Worm (Caenorhabditis elegans): ENCODE measurements around the gene appg-2.

The appg-2 gene

ce11 chrII:8787376-8787775 lies 13.6 kb upstream of the appg-2 start (continued):
- TF ChIP-seq rec-8 (tag; optimal IDR thresholded peaks at IDR 0.05), result no peak
- no peak for TF ChIP-seq F55B11.4 (tag; optimal IDR thresholded peaks at IDR 0.05; ENCODE audit: borderline replicate concordance, insufficient read depth)
- no peak for TF ChIP-seq T26A5.8 (tag; optimal IDR thresholded peaks at IDR 0.05)
- TF ChIP-seq F33H1.4 (GFP tag; IDR thresholded peaks at IDR 0.05), result peak; percentile 85
- TF ChIP-seq nfya-1 (tag; optimal IDR thresholded peaks at IDR 0.05; ENCODE audit: borderline replicate concordance, insufficient read depth), result no peak
- no peak for TF ChIP-seq F10E7.11 (tag; optimal IDR thresholded peaks at IDR 0.05)
- peak; percentile 81 for TF ChIP-seq let-607 (tag; optimal IDR thresholded peaks at IDR 0.05)
- peak; percentile 66 for TF ChIP-seq Y53G8AR.9 (GFP tag; conservative IDR thresholded peaks at IDR 0.05)
- TF ChIP-seq mcd-1 (GFP tag; IDR thresholded peaks at IDR 0.05), result peak; percentile 79
- 0 out of 2 replicates have a peak, but pooled peaks have one; percentile 6 for TF ChIP-seq zfh-2 (GFP tag; conservative IDR thresholded peaks at IDR 0.05)
- TF ChIP-seq lin-35 (GFP tag; optimal IDR thresholded peaks at IDR 0.05), result peak in 1 of 3 experiments; percentile 72
- TF ChIP-seq ets-4 (GFP tag; optimal IDR thresholded peaks at IDR 0.05), result peak; percentile 23
- no peak for TF ChIP-seq egrh-3 (GFP tag; IDR thresholded peaks at IDR 0.05)
- TF ChIP-seq ztf-26 (tag; optimal IDR thresholded peaks at IDR 0.05), result peak; percentile 44
- TF ChIP-seq ztf-18 (tag; optimal IDR thresholded peaks at IDR 0.05), result peak; percentile 23
- TF ChIP-seq K12H6.12 (tag; optimal IDR thresholded peaks at IDR 0.05), result peak; percentile 78
- no peak for TF ChIP-seq zim-3 (tag; optimal IDR thresholded peaks at IDR 0.05)
- TF ChIP-seq tlf-1 (GFP tag; optimal IDR thresholded peaks at IDR 0.05), result peak; percentile 53
- TF ChIP-seq lin-26 (GFP tag; IDR thresholded peaks at IDR 0.05), result no peak
- no peak for TF ChIP-seq lsl-1 (GFP tag; optimal IDR thresholded peaks at IDR 0.05)
- TF ChIP-seq dox-1 (GFP tag; IDR thresholded peaks at IDR 0.05), result peak; percentile 63
- no peak for TF ChIP-seq F23B12.7 (tag; optimal IDR thresholded peaks at IDR 0.05; ENCODE audit: insufficient read depth)
- TF ChIP-seq C17E4.6 (GFP tag; IDR thresholded peaks at IDR 0.05), result peak; percentile 86
- TF ChIP-seq nhr-90 (tag; optimal IDR thresholded peaks at IDR 0.05), result peak; percentile 14
- no peak for TF ChIP-seq mel-28 (tag; optimal IDR thresholded peaks at IDR 0.05; ENCODE audit: borderline replicate concordance)
- peak; percentile 86 for TF ChIP-seq B0336.3 (GFP tag; IDR thresholded peaks at IDR 0.05)
- peak; percentile 72 for TF ChIP-seq chd-7 (tag; optimal IDR thresholded peaks at IDR 0.05)
- TF ChIP-seq nfyb-1 (GFP tag; IDR thresholded peaks at IDR 0.05), result peak; percentile 91
- no peak for TF ChIP-seq attf-6 (GFP tag; IDR thresholded peaks at IDR 0.05)
- peak; percentile 30 for TF ChIP-seq snpc-3.4 (tag; optimal IDR thresholded peaks at IDR 0.05)
- no peak for TF ChIP-seq aptf-2 (GFP tag; conservative IDR thresholded peaks at IDR 0.05)
- no peak for TF ChIP-seq die-1 (tag; optimal IDR thresholded peaks at IDR 0.05)
- peak; percentile 98 for TF ChIP-seq pha-4 (tag; optimal IDR thresholded peaks at IDR 0.05)
- peak; percentile 60 for TF ChIP-seq cebp-1 (GFP tag; IDR thresholded peaks at IDR 0.05)
- TF ChIP-seq cebp-1 (tag; optimal IDR thresholded peaks at IDR 0.05), result peak; percentile 87

ce11 chrII:8788752-8789151 lies 12.2 kb upstream of the appg-2 start:
- TF ChIP-seq hsf-1 (GFP tag; IDR thresholded peaks at IDR 0.05) (peak; percentile 35; the same call in 1 of the 2 replicates), ztf-22 (GFP tag; optimal IDR thresholded peaks at IDR 0.05) (no peak), K11D2.4 (GFP tag; IDR thresholded peaks at IDR 0.05) (no peak), attf-3 (GFP tag; conservative IDR thresholded peaks at IDR 0.05) (no peak), ztf-25 (GFP tag; IDR thresholded peaks at IDR 0.05) (no peak), nhr-90 (tag; optimal IDR thresholded peaks at IDR 0.05) (no peak), nfya-1 (tag; optimal IDR thresholded peaks at IDR 0.05; ENCODE audit: borderline replicate concordance, insufficient read depth) (no peak), bed-2 (GFP tag; IDR thresholded peaks at IDR 0.05) (no peak), ceh-100 (GFP tag; IDR thresholded peaks at IDR 0.05) (no peak), ama-1 (optimal IDR thresholded peaks at IDR 0.05) (peak; percentile 53), ama-1 (GFP tag; optimal IDR thresholded peaks at IDR 0.05) (no peak), let-526 (GFP tag; IDR thresholded peaks at IDR 0.05) (no peak), ets-4 (GFP tag; optimal IDR thresholded peaks at IDR 0.05) (no peak), cebp-2 (GFP tag; IDR thresholded peaks at IDR 0.05) (no peak)
